Fruit fly (Drosophila melanogaster) whole organism, embryonic: ENCODE data around the gene unc-13.

ENCODE experiments used
- C15 ChIP-seq: fragments of 200-800 bp; sonication (Bioruptor generic); IDR thresholded peaks from 3 replicates; pipeline ENCODE4 v1.3.6; 2022; ENCODE audit warnings: missing biosample characterization, missing genetic modification characterization
- CG10274 ChIP-seq: fragments of 200-800 bp; sonication (Bioruptor generic); optimal IDR thresholded peaks from 3 replicates; lab custom pipeline; 2017; ENCODE audit warnings: missing biosample characterization, mild to moderate bottlenecking, missing genetic modification characterization
- CG12071 ChIP-seq: fragments of 200-800 bp; sonication (Bioruptor generic); optimal IDR thresholded peaks from 3 replicates; lab custom pipeline; 2018; ENCODE audit warnings: missing biosample characterization, mild to moderate bottlenecking, missing genetic modification characterization
- CG12104 ChIP-seq: fragments of 200-800 bp; sonication (Bioruptor generic); optimal IDR thresholded peaks from 3 replicates; lab custom pipeline; 2016; ENCODE audit warnings: missing biosample characterization, missing genetic modification characterization
- CG1233 ChIP-seq: fragments of 200-800 bp; sonication (Bioruptor generic); optimal IDR thresholded peaks from 4 replicates; lab custom pipeline; 2018; ENCODE audit warnings: missing biosample characterization, mild to moderate bottlenecking, missing genetic modification characterization
- CG12744 ChIP-seq: fragments of 200-800 bp; sonication (Bioruptor generic); optimal IDR thresholded peaks from 2 replicates; lab custom pipeline; 2016; ENCODE audit warnings: missing biosample characterization, missing genetic modification characterization
- CG15514 ChIP-seq: fragments of 200-800 bp; sonication (Bioruptor generic); optimal IDR thresholded peaks from 3 replicates; lab custom pipeline; 2017; ENCODE audit warnings: missing biosample characterization, missing genetic modification characterization, mild to moderate bottlenecking, moderate library complexity, missing genetic modification reagents
- CG17186 ChIP-seq: fragments of 200-800 bp; sonication (Bioruptor generic); optimal IDR thresholded peaks from 3 replicates; lab custom pipeline; 2017; ENCODE audit warnings: missing biosample characterization, missing genetic modification reagents, missing genetic modification characterization
- CG17361 ChIP-seq: fragments of 200-800 bp; sonication (Bioruptor generic); IDR thresholded peaks from 3 replicates; pipeline ENCODE4 v1.3.6; 2022; ENCODE audit warnings: missing biosample characterization, missing genetic modification characterization
- CG17385 ChIP-seq: fragments of 200-800 bp; sonication (Bioruptor generic); optimal IDR thresholded peaks from 3 replicates; lab custom pipeline; 2018; ENCODE audit warnings: missing biosample characterization, mild to moderate bottlenecking, missing genetic modification characterization
- CG4282 ChIP-seq: fragments of 200-800 bp; sonication (Bioruptor generic); optimal IDR thresholded peaks from 2 replicates; lab custom pipeline; 2016; ENCODE audit warnings: missing biosample characterization, missing genetic modification characterization
- CG4360 ChIP-seq: fragments of 200-800 bp; sonication (Bioruptor generic); IDR thresholded peaks from 2 replicates; pipeline ENCODE4 v1.3.6; 2022; ENCODE audit warnings: missing biosample characterization, missing genetic modification characterization
- CG5180 ChIP-seq: fragments of 200-800 bp; sonication (Bioruptor generic); optimal IDR thresholded peaks from 3 replicates; lab custom pipeline; 2017; ENCODE audit warnings: missing biosample characterization, missing genetic modification characterization, mild to moderate bottlenecking, moderate library complexity, missing genetic modification reagents
- CG5245 ChIP-seq: fragments of 200-800 bp; sonication (Bioruptor generic); optimal IDR thresholded peaks from 3 replicates; lab custom pipeline; 2016; ENCODE audit warnings: missing biosample characterization, missing genetic modification characterization
- CG6765 ChIP-seq: fragments of 200-800 bp; sonication (Bioruptor generic); optimal IDR thresholded peaks from 3 replicates; lab custom pipeline; 2017; ENCODE audit warnings: missing biosample characterization, mild to moderate bottlenecking, missing genetic modification characterization
- CG7271 ChIP-seq: fragments of 200-800 bp; sonication (Bioruptor generic); optimal IDR thresholded peaks from 2 replicates; lab custom pipeline; 2018; ENCODE audit warnings: missing biosample characterization, mild to moderate bottlenecking, missing genetic modification characterization, moderate library complexity
- CG8281 ChIP-seq: fragments of 200-800 bp; sonication (Bioruptor generic); optimal IDR thresholded peaks from 2 replicates; lab custom pipeline; 2018; ENCODE audit warnings: missing biosample characterization, mild to moderate bottlenecking, missing genetic modification characterization, moderate library complexity
- CG8290 ChIP-seq, 3 experiments: fragments of 200-800 bp; sonication (Bioruptor generic); optimal IDR thresholded peaks; 2 replicates each; lab custom pipeline; 2016 to 2019; ENCODE audit warnings: missing biosample characterization in 3 of 3, missing genetic modification characterization in 3 of 3, mild to moderate bottlenecking in 2 of 3, moderate library complexity in 1 of 3
- CG9817 ChIP-seq: fragments of 200-800 bp; sonication (Bioruptor generic); optimal IDR thresholded peaks from 2 replicates; lab custom pipeline; 2018; ENCODE audit warnings: missing biosample characterization, mild to moderate bottlenecking, missing genetic modification characterization, moderate library complexity
- Dll ChIP-seq: fragments of 200-800 bp; sonication (Bioruptor generic); IDR thresholded peaks from 4 replicates; pipeline ENCODE4 v1.3.6; 2022; ENCODE audit warnings: missing biosample characterization, missing genetic modification characterization; ENCODE audit not compliant: partially characterized antibody
- H2.0 ChIP-seq: fragments of 200-800 bp; sonication (Bioruptor generic); IDR thresholded peaks from 2 replicates; pipeline ENCODE4 v1.3.6; 2022; ENCODE audit warnings: missing biosample characterization, missing genetic modification characterization
- MTF-1 ChIP-seq: fragments of 200-800 bp; sonication (Bioruptor generic); optimal IDR thresholded peaks from 2 replicates; lab custom pipeline; 2018; ENCODE audit warnings: missing biosample characterization, mild to moderate bottlenecking, missing genetic modification characterization, borderline replicate concordance
- Opbp ChIP-seq: fragments of 200-800 bp; sonication (Bioruptor generic); IDR thresholded peaks from 3 replicates; pipeline ENCODE4 v1.3.6; 2022; ENCODE audit warnings: missing biosample characterization, missing genetic modification characterization; ENCODE audit not compliant: partially characterized antibody
- Ptx1 ChIP-seq: fragments of 200-800 bp; sonication (Bioruptor generic); IDR thresholded peaks from 2 replicates; pipeline ENCODE4 v1.3.6; 2022; ENCODE audit warnings: missing biosample characterization, missing genetic modification characterization
- Rx ChIP-seq: fragments of 200-800 bp; sonication (Bioruptor generic); IDR thresholded peaks from 2 replicates; pipeline ENCODE4 v1.3.6; 2022; ENCODE audit warnings: missing biosample characterization, missing genetic modification characterization
- Sox100B ChIP-seq: fragments of 200-800 bp; sonication (Bioruptor generic); optimal IDR thresholded peaks from 3 replicates; lab custom pipeline; 2018; ENCODE audit warnings: missing biosample characterization, mild to moderate bottlenecking, missing genetic modification characterization
- Spps ChIP-seq: fragments of 200-800 bp; sonication (Bioruptor generic); optimal IDR thresholded peaks from 2 replicates; lab custom pipeline; 2018; ENCODE audit warnings: missing biosample characterization, mild to moderate bottlenecking, missing genetic modification characterization
- Stat92E ChIP-seq, 3 experiments: fragments of >200 bp in 2 of 3; fragments of 200-800 bp in 1 of 3; sonication (Bioruptor generic) in 1 of 3; optimal IDR thresholded peaks; 2 replicates each; lab custom pipeline; 2017 to 2019; ENCODE audit warnings: missing biosample characterization in 3 of 3, missing genetic modification characterization in 3 of 3, mild to moderate bottlenecking in 1 of 3, moderate library complexity in 1 of 3
- YL-1 ChIP-seq: fragments of 200-800 bp; sonication (Bioruptor generic); optimal IDR thresholded peaks from 3 replicates; lab custom pipeline; 2017; ENCODE audit warnings: missing biosample characterization, mild to moderate bottlenecking, missing genetic modification characterization
- chm ChIP-seq: fragments of 200-800 bp; sonication (Bioruptor generic); IDR thresholded peaks from 2 replicates; pipeline ENCODE4 v1.3.6; 2022; ENCODE audit warnings: missing biosample characterization, missing genetic modification characterization
- croc ChIP-seq: fragments of 200-800 bp; sonication (Bioruptor generic); conservative IDR thresholded peaks from 3 replicates; pipeline ENCODE4 v1.3.6; 2022; ENCODE audit warnings: missing biosample characterization, missing genetic modification characterization
- dmrt99B ChIP-seq: fragments of 200-800 bp; sonication (Bioruptor generic); optimal IDR thresholded peaks from 2 replicates; lab custom pipeline; 2018; ENCODE audit warnings: missing biosample characterization, mild to moderate bottlenecking, missing genetic modification characterization, moderate library complexity
- ftz-f1 ChIP-seq: fragments of 200-800 bp; sonication (Bioruptor generic); optimal IDR thresholded peaks from 2 replicates; lab custom pipeline; 2016; ENCODE audit warnings: missing biosample characterization, missing genetic modification characterization
- gem ChIP-seq: fragments of 200-800 bp; sonication (Bioruptor generic); optimal IDR thresholded peaks from 2 replicates; lab custom pipeline; 2019; ENCODE audit warnings: missing biosample characterization, mild to moderate bottlenecking, missing genetic modification characterization, moderate library complexity
- gfzf ChIP-seq: fragments of 200-800 bp; sonication (Bioruptor generic); optimal IDR thresholded peaks from 2 replicates; lab custom pipeline; 2016; ENCODE audit warnings: missing biosample characterization, mild to moderate bottlenecking, missing genetic modification characterization, moderate library complexity
- gt ChIP-seq: fragments of 200-800 bp; sonication (Bioruptor generic); IDR thresholded peaks from 2 replicates; pipeline ENCODE4 v1.3.6; 2022; ENCODE audit warnings: missing biosample characterization, missing genetic modification characterization
- hbn ChIP-seq: fragments of 200-800 bp; sonication (Bioruptor generic); IDR thresholded peaks from 2 replicates; pipeline ENCODE4 v1.3.6; 2022; ENCODE audit warnings: missing biosample characterization, missing genetic modification characterization; ENCODE audit not compliant: partially characterized antibody
- inv ChIP-seq: fragments of 200-800 bp; sonication (Bioruptor generic); IDR thresholded peaks from 2 replicates; pipeline ENCODE4 v1.3.6; 2022; ENCODE audit warnings: missing biosample characterization, missing genetic modification characterization; ENCODE audit not compliant: partially characterized antibody
- jigr1 ChIP-seq: fragments of 200-800 bp; sonication (Bioruptor generic); IDR thresholded peaks from 3 replicates; pipeline ENCODE4 v1.3.6; 2022; ENCODE audit warnings: missing biosample characterization, missing genetic modification characterization
- mam ChIP-seq: fragments of 200-800 bp; sonication (Bioruptor generic); optimal IDR thresholded peaks from 3 replicates; lab custom pipeline; 2016; ENCODE audit warnings: missing biosample characterization, missing genetic modification characterization
- pfk ChIP-seq: fragments of 200-800 bp; sonication (Bioruptor generic); optimal IDR thresholded peaks from 2 replicates; lab custom pipeline; 2018; ENCODE audit warnings: missing biosample characterization, mild to moderate bottlenecking, missing genetic modification characterization, moderate library complexity
- phol ChIP-seq: fragments of 200-800 bp; sonication (Bioruptor generic); optimal IDR thresholded peaks from 3 replicates; lab custom pipeline; 2018; ENCODE audit warnings: missing biosample characterization, mild to moderate bottlenecking, missing genetic modification characterization, moderate library complexity
- run ChIP-seq: fragments of 200-800 bp; sonication (Bioruptor generic); optimal IDR thresholded peaks from 3 replicates; lab custom pipeline; 2018; ENCODE audit warnings: missing biosample characterization, mild to moderate bottlenecking, missing genetic modification characterization
- scrt ChIP-seq: fragments of 200-800 bp; sonication (Bioruptor generic); optimal IDR thresholded peaks from 2 replicates; lab custom pipeline; 2018; ENCODE audit warnings: missing biosample characterization, mild to moderate bottlenecking, missing genetic modification characterization, moderate library complexity
- slou ChIP-seq: fragments of 200-800 bp; sonication (Bioruptor generic); optimal IDR thresholded peaks from 3 replicates; lab custom pipeline; 2016; ENCODE audit warnings: missing biosample characterization, missing genetic modification characterization
- trh ChIP-seq: fragments of 200-800 bp; sonication (Bioruptor generic); optimal IDR thresholded peaks from 2 replicates; lab custom pipeline; 2016; ENCODE audit warnings: missing biosample characterization, missing genetic modification characterization
- vnd ChIP-seq: fragments of 200-800 bp; sonication (Bioruptor generic); IDR thresholded peaks from 3 replicates; pipeline ENCODE4 v1.3.6; 2022; ENCODE audit warnings: missing biosample characterization, missing genetic modification characterization; ENCODE audit not compliant: partially characterized antibody
- wdn ChIP-seq: fragments of 200-800 bp; sonication (Bioruptor generic); IDR thresholded peaks from 2 replicates; pipeline ENCODE4 v1.3.6; 2022; ENCODE audit warnings: missing biosample characterization, missing genetic modification characterization

Gene unc-13

dm6 chr4:936036-936869 lies 24.1 kb upstream of the unc-13 start, which contains the start of gene mGluR (continued):
- TF ChIP-seq CG4360 (GFP tag; lab: Robert Waterston, UW), result peak; percentile 70
- no peak for TF ChIP-seq chm (GFP tag; lab: Robert Waterston, UW)
- no peak for TF ChIP-seq phol
- no peak for TF ChIP-seq CG4282 (GFP tag; lab: Kevin White, UChicago)
- no peak for TF ChIP-seq H2.0 (GFP tag; lab: Robert Waterston, UW)
- TF ChIP-seq CG1233 (GFP tag; lab: Kevin White, UChicago), result no peak
- no peak for TF ChIP-seq croc
- TF ChIP-seq CG6765, result no peak
- no peak for TF ChIP-seq CG17186 (GFP tag; lab: Kevin White, UChicago)
- TF ChIP-seq run (tag; lab: Kevin White, UChicago), result no peak
- peak; percentile 48 for TF ChIP-seq gfzf (GFP tag; lab: Kevin White, UChicago)
- no peak for TF ChIP-seq CG9817 (tag; lab: Kevin White, UChicago)
- no peak for TF ChIP-seq gem (tag; lab: Kevin White, UChicago)
- no peak for TF ChIP-seq mam (GFP tag; lab: Kevin White, UChicago)
- no peak for TF ChIP-seq jigr1
- no peak for TF ChIP-seq Rx (GFP tag; lab: Robert Waterston, UW)
- TF ChIP-seq CG5180, result no peak
- peak; percentile 54 for TF ChIP-seq pfk
- TF ChIP-seq CG8281 (tag; lab: Kevin White, UChicago), result no peak
- no peak for TF ChIP-seq ftz-f1
- TF ChIP-seq hbn (GFP tag; lab: Robert Waterston, UW), result no peak
- no peak for TF ChIP-seq CG7271 (tag; lab: Kevin White, UChicago)
- TF ChIP-seq CG12071 (GFP tag; lab: Kevin White, UChicago), result no peak
- TF ChIP-seq Stat92E (GFP tag; optimal IDR thresholded peaks at IDR 0.05; lab: Kevin White, UChicago), result no peak
- TF ChIP-seq slou (GFP tag; lab: Kevin White, UChicago), result no peak
- TF ChIP-seq C15, result no peak
- TF ChIP-seq CG17361 (GFP tag; lab: Robert Waterston, UW), result no peak
- TF ChIP-seq trh (GFP tag; lab: Kevin White, UChicago), result no peak
- no peak for TF ChIP-seq Spps
- no peak for TF ChIP-seq CG17385 (GFP tag; lab: Kevin White, UChicago)
- TF ChIP-seq CG5245 (GFP tag; lab: Kevin White, UChicago), result no peak
- TF ChIP-seq Opbp (GFP tag; lab: Robert Waterston, UW), result no peak
- TF ChIP-seq MTF-1, result no peak
- no peak for TF ChIP-seq CG12104 (GFP tag; lab: Kevin White, UChicago)
- TF ChIP-seq YL-1 (GFP tag; lab: Kevin White, UChicago), result no peak
- TF ChIP-seq gt, result no peak
- TF ChIP-seq dmrt99B (tag; lab: Kevin White, UChicago), result no peak

dm6 chr4:930311-931198 lies 18.4 kb upstream of the unc-13 start, which contains the start of gene eIF4G1:
Gene eIF4G1, minus strand, starts transcription at chr4:930715.
- TF ChIP-seq vnd (GFP tag; lab: Robert Waterston, UW), result no peak; the same call in 2 of the 3 replicates
- TF ChIP-seq Ptx1 (GFP tag; lab: Robert Waterston, UW), result no peak
- TF ChIP-seq Sox100B (GFP tag; lab: Kevin White, UChicago), result no peak
- no peak for TF ChIP-seq scrt (GFP tag; lab: Kevin White, UChicago)
- peak; percentile 56 for TF ChIP-seq inv
- TF ChIP-seq Dll, result peak; percentile 70
- TF ChIP-seq wdn (GFP tag; lab: Robert Waterston, UW), result no peak
- no peak for TF ChIP-seq CG10274 (GFP tag; lab: Kevin White, UChicago)
- TF ChIP-seq CG12744 (GFP tag; lab: Kevin White, UChicago), result no peak
- no peak for TF ChIP-seq CG15514 (GFP tag; lab: Kevin White, UChicago)
- TF ChIP-seq CG8290 (GFP tag; optimal IDR thresholded peaks at IDR 0.05; lab: Kevin White, UChicago), result peak; percentile 14
- TF ChIP-seq CG8290 (tag; optimal IDR thresholded peaks at IDR 0.05; lab: Kevin White, UChicago), result peak in 1 of 2 experiments; percentile 25
